Fruit fly (Drosophila melanogaster) whole organism, embryonic: ENCODE data around the gene ttm50.

Experiments
- B-H1 ChIP-seq: fragments of 200-800 bp; sonication (Bioruptor generic); IDR thresholded peaks from 3 replicates; pipeline ENCODE4 v1.3.6; 2022; ENCODE audit warnings: missing biosample characterization, missing genetic modification characterization
- CG10267 ChIP-seq: fragments of 200-800 bp; sonication (Bioruptor generic); optimal IDR thresholded peaks from 2 replicates; lab custom pipeline; 2018; ENCODE audit warnings: missing biosample characterization, mild to moderate bottlenecking, missing genetic modification characterization, moderate library complexity
- CG11504 ChIP-seq: fragments of 200-800 bp; sonication (Bioruptor generic); optimal IDR thresholded peaks from 3 replicates; lab custom pipeline; 2019; ENCODE audit warnings: missing biosample characterization, mild to moderate bottlenecking, missing genetic modification characterization, moderate library complexity
- CG12236 ChIP-seq: fragments of 200-800 bp; sonication (Bioruptor generic); optimal IDR thresholded peaks from 2 replicates; lab custom pipeline; 2016; ENCODE audit warnings: missing biosample characterization, missing genetic modification characterization
- CG12391 ChIP-seq: fragments of 200-800 bp; sonication (Bioruptor generic); optimal IDR thresholded peaks from 3 replicates; lab custom pipeline; 2018; ENCODE audit warnings: missing biosample characterization, mild to moderate bottlenecking, missing genetic modification characterization, moderate library complexity
- CG15073 ChIP-seq: fragments of 200-800 bp; sonication (Bioruptor generic); optimal IDR thresholded peaks from 2 replicates; lab custom pipeline; 2016; ENCODE audit warnings: missing biosample characterization, missing genetic modification characterization
- CG16863 ChIP-seq: fragments of 200-800 bp; sonication (Bioruptor generic); optimal IDR thresholded peaks from 3 replicates; lab custom pipeline; 2016; ENCODE audit warnings: missing biosample characterization, missing genetic modification characterization
- CG17568 ChIP-seq: fragments of 200-800 bp; sonication (Bioruptor generic); optimal IDR thresholded peaks from 2 replicates; lab custom pipeline; 2018; ENCODE audit warnings: missing biosample characterization, mild to moderate bottlenecking, missing genetic modification characterization, moderate library complexity
- CG2202 ChIP-seq: fragments of 200-800 bp; sonication (Bioruptor generic); optimal IDR thresholded peaks from 2 replicates; lab custom pipeline; 2018; ENCODE audit warnings: missing biosample characterization, mild to moderate bottlenecking, missing genetic modification characterization
- CG3281 ChIP-seq: fragments of 200-800 bp; sonication (Bioruptor generic); optimal IDR thresholded peaks from 3 replicates; lab custom pipeline; 2017; ENCODE audit warnings: missing biosample characterization, mild to moderate bottlenecking, missing genetic modification characterization
- CG4328 ChIP-seq: fragments of 200-800 bp; sonication (Bioruptor generic); optimal IDR thresholded peaks from 3 replicates; lab custom pipeline; 2017; ENCODE audit warnings: missing biosample characterization, missing genetic modification reagents, missing genetic modification characterization
- CG5245 ChIP-seq: fragments of 200-800 bp; sonication (Bioruptor generic); optimal IDR thresholded peaks from 3 replicates; lab custom pipeline; 2016; ENCODE audit warnings: missing biosample characterization, missing genetic modification characterization
- CG5953 ChIP-seq: fragments of 200-800 bp; sonication (Bioruptor generic); IDR thresholded peaks from 2 replicates; pipeline ENCODE4 v1.3.6; 2022; ENCODE audit warnings: missing biosample characterization, missing genetic modification characterization
- CG8478 ChIP-seq: fragments of >200 bp; optimal IDR thresholded peaks from 2 replicates; lab custom pipeline; 2018
- CG8765 ChIP-seq: fragments of 200-800 bp; sonication (Bioruptor generic); IDR thresholded peaks from 2 replicates; pipeline ENCODE4 v1.3.6; 2022; ENCODE audit warnings: missing biosample characterization, missing genetic modification characterization
- CG9727 ChIP-seq: fragments of 200-800 bp; sonication (Bioruptor generic); optimal IDR thresholded peaks from 3 replicates; lab custom pipeline; 2017; ENCODE audit warnings: missing biosample characterization, mild to moderate bottlenecking, missing genetic modification characterization
- CkIIα-i1 ChIP-seq: fragments of 200-800 bp; sonication (Bioruptor generic); IDR thresholded peaks from 2 replicates; pipeline ENCODE4 v1.3.6; 2022; ENCODE audit warnings: missing biosample characterization, missing genetic modification characterization
- E2f2 ChIP-seq: fragments of 200-800 bp; sonication (Bioruptor generic); IDR thresholded peaks from 2 replicates; pipeline ENCODE4 v1.3.6; 2022; ENCODE audit warnings: missing biosample characterization, missing genetic modification characterization
- Elba2 ChIP-seq: fragments of 200-800 bp; sonication (Bioruptor generic); optimal IDR thresholded peaks from 3 replicates; lab custom pipeline; 2016; ENCODE audit warnings: missing biosample characterization, missing genetic modification characterization
- Fer2 ChIP-seq: fragments of 200-800 bp; sonication (Bioruptor generic); optimal IDR thresholded peaks from 2 replicates; lab custom pipeline; 2018; ENCODE audit warnings: missing biosample characterization, mild to moderate bottlenecking, missing genetic modification characterization, moderate library complexity
- GATAe ChIP-seq: fragments of 200-800 bp; sonication (Bioruptor generic); conservative IDR thresholded peaks from 2 replicates; pipeline ENCODE4 v1.3.6; 2022; ENCODE audit warnings: missing biosample characterization, missing genetic modification characterization
- HLHmδ ChIP-seq: fragments of 200-800 bp; sonication (Bioruptor generic); optimal IDR thresholded peaks from 2 replicates; lab custom pipeline; 2018; ENCODE audit warnings: missing biosample characterization, mild to moderate bottlenecking, missing genetic modification characterization, moderate library complexity
- Hand ChIP-seq: fragments of 200-800 bp; sonication (Bioruptor generic); optimal IDR thresholded peaks from 2 replicates; lab custom pipeline; 2017; ENCODE audit warnings: mild to moderate bottlenecking, missing biosample characterization, missing genetic modification reagents, missing genetic modification characterization
- Hr78 ChIP-seq, 2 experiments: fragments of 200-800 bp in 1 of 2; fragments of >200 bp in 1 of 2; sonication (Bioruptor generic) in 1 of 2; optimal IDR thresholded peaks; 2 replicates each; lab custom pipeline; 2017 to 2019; ENCODE audit warnings: missing biosample characterization in 2 of 2, missing genetic modification characterization in 2 of 2, mild to moderate bottlenecking in 1 of 2, moderate library complexity in 1 of 2
- Hsf ChIP-seq: fragments of 200-800 bp; sonication (Bioruptor generic); optimal IDR thresholded peaks from 3 replicates; lab custom pipeline; 2016; ENCODE audit warnings: missing biosample characterization, missing genetic modification characterization
- Jarid2 ChIP-seq: fragments of 200-800 bp; sonication (Bioruptor generic); optimal IDR thresholded peaks from 3 replicates; lab custom pipeline; 2017; ENCODE audit warnings: mild to moderate bottlenecking, missing biosample characterization, missing genetic modification reagents, missing genetic modification characterization
- MESR4 ChIP-seq: fragments of 200-800 bp; sonication (Bioruptor generic); optimal IDR thresholded peaks from 2 replicates; lab custom pipeline; 2018; ENCODE audit warnings: missing biosample characterization, mild to moderate bottlenecking, missing genetic modification characterization, moderate library complexity
- Mad ChIP-seq: fragments of 200-800 bp; sonication (Bioruptor generic); optimal IDR thresholded peaks from 2 replicates; lab custom pipeline; 2016; ENCODE audit warnings: missing biosample characterization, missing genetic modification characterization
- Med ChIP-seq: fragments of 200-800 bp; sonication (Bioruptor generic); peaks from one replicate; lab custom pipeline; 2016; ENCODE audit warnings: missing biosample characterization, missing genetic modification characterization, mild to moderate bottlenecking, inconsistent platforms, moderate library complexity
- Mrtf ChIP-seq: fragments of 200-800 bp; sonication (Bioruptor generic); IDR thresholded peaks from 3 replicates; pipeline ENCODE4 v1.3.6; 2022; ENCODE audit warnings: missing biosample characterization, missing genetic modification characterization
- NC2β ChIP-seq: fragments of 200-800 bp; sonication (Bioruptor generic); optimal IDR thresholded peaks from 2 replicates; lab custom pipeline; 2016; ENCODE audit warnings: missing biosample characterization, missing genetic modification characterization
- Rx ChIP-seq: fragments of 200-800 bp; sonication (Bioruptor generic); IDR thresholded peaks from 2 replicates; pipeline ENCODE4 v1.3.6; 2022; ENCODE audit warnings: missing biosample characterization, missing genetic modification characterization
- Side ChIP-seq: fragments of 200-800 bp; sonication (Bioruptor generic); optimal IDR thresholded peaks from 2 replicates; lab custom pipeline; 2016; ENCODE audit warnings: missing biosample characterization, missing genetic modification characterization
- Sox102F ChIP-seq: fragments of 200-800 bp; sonication (Bioruptor generic); optimal IDR thresholded peaks from 2 replicates; lab custom pipeline; 2018; ENCODE audit warnings: missing biosample characterization, mild to moderate bottlenecking, missing genetic modification characterization, moderate library complexity
- Sry-β ChIP-seq: fragments of 200-800 bp; sonication (Bioruptor generic); optimal IDR thresholded peaks from 2 replicates; lab custom pipeline; 2018; ENCODE audit warnings: missing biosample characterization, mild to moderate bottlenecking, missing genetic modification characterization, moderate library complexity
- TFAM ChIP-seq: fragments of 200-800 bp; sonication (Bioruptor generic); optimal IDR thresholded peaks from 2 replicates; lab custom pipeline; 2017; ENCODE audit warnings: missing biosample characterization, missing genetic modification characterization, inconsistent platforms
- Trl ChIP-seq, 3 experiments: fragments of >200 bp in 2 of 3; fragments of 200-800 bp in 1 of 3; sonication (Bioruptor generic) in 1 of 3; optimal IDR thresholded peaks; 2 replicates in 1 of 3; 3 replicates in 2 of 3; lab custom pipeline; 2016 to 2017; ENCODE audit warnings: missing biosample characterization in 1 of 3, missing genetic modification characterization in 1 of 3
- Vsx1 ChIP-seq: fragments of 200-800 bp; sonication (Bioruptor generic); optimal IDR thresholded peaks from 2 replicates; lab custom pipeline; 2017; ENCODE audit warnings: missing biosample characterization, mild to moderate bottlenecking, missing genetic modification characterization, missing genetic modification reagents
- ara ChIP-seq: fragments of 200-800 bp; sonication (Bioruptor generic); IDR thresholded peaks from 2 replicates; pipeline ENCODE4 v1.3.6; 2022; ENCODE audit warnings: missing biosample characterization, missing genetic modification characterization
- bsh ChIP-seq, 2 experiments: fragments of 200-800 bp; sonication (Bioruptor generic); optimal IDR thresholded peaks; 2 replicates each; lab custom pipeline; 2017 to 2018; ENCODE audit warnings: mild to moderate bottlenecking in 2 of 2, missing biosample characterization in 2 of 2, missing genetic modification characterization in 2 of 2, moderate library complexity in 1 of 2
- gcm2 ChIP-seq: fragments of 200-800 bp; sonication (Bioruptor generic); optimal IDR thresholded peaks from 2 replicates; lab custom pipeline; 2016; ENCODE audit warnings: missing biosample characterization, missing genetic modification characterization
- gfzf ChIP-seq: fragments of 200-800 bp; sonication (Bioruptor generic); optimal IDR thresholded peaks from 2 replicates; lab custom pipeline; 2016; ENCODE audit warnings: missing biosample characterization, mild to moderate bottlenecking, missing genetic modification characterization, moderate library complexity
- gro ChIP-seq: fragments of 200-800 bp; sonication (Bioruptor generic); optimal IDR thresholded peaks from 2 replicates; lab custom pipeline; 2016; ENCODE audit warnings: missing biosample characterization, missing genetic modification characterization
- gsb ChIP-seq: fragments of 200-800 bp; sonication (Bioruptor generic); IDR thresholded peaks from 2 replicates; pipeline ENCODE4 v1.3.6; 2022; ENCODE audit warnings: missing biosample characterization, missing genetic modification characterization
- h ChIP-seq: fragments of >200 bp; optimal IDR thresholded peaks from 2 replicates; lab custom pipeline; 2017
- ken ChIP-seq: fragments of 200-800 bp; sonication (Bioruptor generic); IDR thresholded peaks from 3 replicates; pipeline ENCODE4 v1.3.6; 2022; ENCODE audit warnings: missing biosample characterization, missing genetic modification characterization
- knrl ChIP-seq: fragments of 200-800 bp; sonication (Bioruptor generic); IDR thresholded peaks from 3 replicates; pipeline ENCODE4 v1.3.6; 2022; ENCODE audit warnings: missing biosample characterization, missing genetic modification characterization; ENCODE audit not compliant: partially characterized antibody
- pros ChIP-seq: fragments of 200-800 bp; sonication (Bioruptor generic); optimal IDR thresholded peaks from 3 replicates; lab custom pipeline; 2019; ENCODE audit warnings: missing biosample characterization, mild to moderate bottlenecking, missing genetic modification characterization, moderate library complexity
- rib ChIP-seq: fragments of 200-800 bp; sonication (Bioruptor generic); IDR thresholded peaks from 2 replicates; pipeline ENCODE4 v1.3.6; 2022; ENCODE audit warnings: missing biosample characterization, missing genetic modification characterization
- row ChIP-seq: fragments of 200-800 bp; sonication (Bioruptor generic); IDR thresholded peaks from 3 replicates; pipeline ENCODE4 v1.3.6; 2022; ENCODE audit warnings: missing biosample characterization, missing genetic modification characterization
- slp2 ChIP-seq: fragments of 200-800 bp; sonication (Bioruptor generic); optimal IDR thresholded peaks from 2 replicates; lab custom pipeline; 2016; ENCODE audit warnings: missing biosample characterization, missing genetic modification characterization
- ssp ChIP-seq: fragments of 200-800 bp; sonication (Bioruptor generic); IDR thresholded peaks from 2 replicates; pipeline ENCODE4 v1.3.6; 2022; ENCODE audit warnings: missing biosample characterization, missing genetic modification characterization
- yki ChIP-seq: fragments of >200 bp; optimal IDR thresholded peaks from 3 replicates; lab custom pipeline; 2018

ttm50 gene

dm6 chrX:2720122-2720521 lies 11.9 kb downstream of the ttm50 start, which contains the start of gene CG2701 (continued):
- TF ChIP-seq slp2 (GFP tag; lab: Kevin White, UChicago): no peak
- no peak for TF ChIP-seq CG4328 (GFP tag; lab: Kevin White, UChicago)
- TF ChIP-seq HLHmδ (GFP tag; lab: Kevin White, UChicago): no peak
- no peak for TF ChIP-seq CG15073
- TF ChIP-seq h: no peak
- no peak for TF ChIP-seq CG11504 (tag; lab: Kevin White, UChicago)
- no peak for TF ChIP-seq ken (GFP tag; lab: Robert Waterston, UW)
- no peak for TF ChIP-seq rib (GFP tag; lab: Robert Waterston, UW)
- TF ChIP-seq Trl (optimal IDR thresholded peaks at IDR 0.05; lab: Kevin White, UChicago): no peak
- TF ChIP-seq Trl (GFP tag; optimal IDR thresholded peaks at IDR 0.05; lab: Kevin White, UChicago): peak; percentile 0
- no peak for TF ChIP-seq NC2β (GFP tag; lab: Kevin White, UChicago)
- TF ChIP-seq GATAe: no peak
- TF ChIP-seq E2f2: peak; percentile 77
- peak; percentile 87 for TF ChIP-seq MESR4
- TF ChIP-seq knrl (GFP tag; lab: Robert Waterston, UW): peak; percentile 66
- TF ChIP-seq row (GFP tag; lab: Robert Waterston, UW): peak; percentile 65
- no peak for TF ChIP-seq gcm2 (GFP tag; lab: Kevin White, UChicago)
- peak; percentile 0 for TF ChIP-seq Sry-β
- no peak for TF ChIP-seq CG12391 (tag; lab: Kevin White, UChicago)
- no peak for TF ChIP-seq ara (GFP tag; lab: Robert Waterston, UW)
- TF ChIP-seq CkIIα-i1 (GFP tag; lab: Robert Waterston, UW): no peak
- TF ChIP-seq CG8765: no peak
- TF ChIP-seq Sox102F: no peak
- TF ChIP-seq CG8478: no peak
- TF ChIP-seq Hand (GFP tag; lab: Kevin White, UChicago): no peak
- TF ChIP-seq CG12236 (GFP tag; lab: Kevin White, UChicago): no peak
- no peak for TF ChIP-seq CG9727 (GFP tag; lab: Kevin White, UChicago)
- peak; percentile 32 for TF ChIP-seq gfzf (GFP tag; lab: Kevin White, UChicago)
- TF ChIP-seq Fer2 (tag; lab: Kevin White, UChicago): no peak
- TF ChIP-seq ssp (GFP tag; lab: Robert Waterston, UW): no peak
- TF ChIP-seq Med: peak; percentile 88
- no peak for TF ChIP-seq TFAM (GFP tag; lab: Kevin White, UChicago)
- no peak for TF ChIP-seq Mad
- no peak for TF ChIP-seq Mrtf (GFP tag; lab: Robert Waterston, UW)
- TF ChIP-seq CG5245 (GFP tag; lab: Kevin White, UChicago): no peak
- TF ChIP-seq Hr78 (GFP tag; optimal IDR thresholded peaks at IDR 0.05; lab: Kevin White, UChicago): no peak
- no peak for TF ChIP-seq CG3281 (GFP tag; lab: Kevin White, UChicago)
- no peak for TF ChIP-seq CG2202 (tag; lab: Kevin White, UChicago)
- TF ChIP-seq gsb (GFP tag; lab: Robert Waterston, UW): no peak
- no peak for TF ChIP-seq Jarid2 (GFP tag; lab: Kevin White, UChicago)
- TF ChIP-seq Side (GFP tag; lab: Kevin White, UChicago): no peak
- TF ChIP-seq bsh (GFP tag; optimal IDR thresholded peaks at IDR 0.05; lab: Kevin White, UChicago): no peak
- TF ChIP-seq Rx: no peak
- TF ChIP-seq Vsx1: no peak
- TF ChIP-seq pros (GFP tag; lab: Kevin White, UChicago): no peak
- TF ChIP-seq CG5953 (GFP tag; lab: Robert Waterston, UW): no peak
- no peak for TF ChIP-seq CG16863 (GFP tag; lab: Kevin White, UChicago)
- no peak for TF ChIP-seq gro (GFP tag; lab: Kevin White, UChicago)
- TF ChIP-seq CG10267 (tag; lab: Kevin White, UChicago): peak; percentile 9
- TF ChIP-seq Hsf: peak; percentile 22
- no peak for TF ChIP-seq yki (lab: Kevin White, UChicago)
- TF ChIP-seq Elba2 (GFP tag; lab: Kevin White, UChicago): peak; percentile 12
- TF ChIP-seq CG17568 (GFP tag; lab: Kevin White, UChicago): no peak
- TF ChIP-seq B-H1 (GFP tag; lab: Robert Waterston, UW): no peak
